Fruit fly (Drosophila melanogaster): ENCODE data around the gene Nha2.

Gene Nha2

dm6 chr3R:22997912-22998622, at the start of gene Nha2:
Gene Nha2 (minus strand): TSS chr3R:22998528.
- no peak for TF ChIP-seq CG8478 (optimal IDR thresholded peaks at IDR 0.05)
- no peak for TF ChIP-seq CTCF (optimal IDR thresholded peaks at IDR 0.05)

dm6 chr3R:23046529-23046943, 48.2 kb upstream of the Nha2 start:
- no peak for TF ChIP-seq CTCF (optimal IDR thresholded peaks at IDR 0.05)
- TF ChIP-seq CG8478 (optimal IDR thresholded peaks at IDR 0.05), result no peak

- TF ChIP-seq CG8478 (optimal IDR thresholded peaks at IDR 0.05) (no peak), CTCF (optimal IDR thresholded peaks at IDR 0.05) (no peak)
Observed at dm6 chr3R:23043690-23044089, 45.4 kb upstream of the Nha2 start, which contains the start of gene CG13837. Gene CG13837 (plus strand): TSS chr3R:23043990.

dm6 chr3R:23042746-23043265, 44.5 kb upstream of the Nha2 start:
- no peak for TF ChIP-seq CG8478 (optimal IDR thresholded peaks at IDR 0.05)
- TF ChIP-seq CTCF (optimal IDR thresholded peaks at IDR 0.05), result no peak

dm6 chr3R:23041941-23042340, 43.6 kb upstream of the Nha2 start, which contains the start of gene CG13838:
Gene CG13838 (plus strand): TSS chr3R:23042241.
- no peak for TF ChIP-seq CG8478 (optimal IDR thresholded peaks at IDR 0.05)
- no peak for TF ChIP-seq CTCF (optimal IDR thresholded peaks at IDR 0.05)

dm6 chr3R:23038062-23038461, 39.7 kb upstream of the Nha2 start:
- TF ChIP-seq CTCF (optimal IDR thresholded peaks at IDR 0.05) (no peak), CG8478 (optimal IDR thresholded peaks at IDR 0.05) (no peak)

- no peak for TF ChIP-seq CTCF (optimal IDR thresholded peaks at IDR 0.05)
- no peak for TF ChIP-seq CG8478 (optimal IDR thresholded peaks at IDR 0.05)
Observed at dm6 chr3R:23036321-23036720, 38.0 kb upstream of the Nha2 start.

- TF ChIP-seq CG8478 (optimal IDR thresholded peaks at IDR 0.05) (no peak), CTCF (optimal IDR thresholded peaks at IDR 0.05) (no peak)
Observed at dm6 chr3R:23035463-23035862, 37.1 kb upstream of the Nha2 start, which contains the start of gene CG13833. Gene CG13833 (minus strand): TSS chr3R:23035563.

dm6 chr3R:23030900-23031299, 32.6 kb upstream of the Nha2 start:
- TF ChIP-seq CTCF (optimal IDR thresholded peaks at IDR 0.05) (no peak), CG8478 (optimal IDR thresholded peaks at IDR 0.05) (no peak)

- TF ChIP-seq CG8478 (optimal IDR thresholded peaks at IDR 0.05) (no peak), CTCF (optimal IDR thresholded peaks at IDR 0.05) (no peak)
Observed at dm6 chr3R:23028506-23028905, 30.2 kb upstream of the Nha2 start.

- TF ChIP-seq CTCF (optimal IDR thresholded peaks at IDR 0.05) (no peak), CG8478 (optimal IDR thresholded peaks at IDR 0.05) (no peak)
Observed at dm6 chr3R:23027428-23027813, 29.1 kb upstream of the Nha2 start.

- TF ChIP-seq CG8478 (optimal IDR thresholded peaks at IDR 0.05) (no peak), CTCF (optimal IDR thresholded peaks at IDR 0.05) (no peak)
Observed at dm6 chr3R:23026652-23027427, 28.5 kb upstream of the Nha2 start, which contains the start of gene lmd. Gene lmd (minus strand): TSS chr3R:23026713.

dm6 chr3R:23013482-23013881, 15.2 kb upstream of the Nha2 start:
- TF ChIP-seq CTCF (optimal IDR thresholded peaks at IDR 0.05) (no peak), CG8478 (optimal IDR thresholded peaks at IDR 0.05) (no peak)

dm6 chr3R:23012017-23012416, 13.7 kb upstream of the Nha2 start, which contains the start of gene CG6688:
Gene CG6688 (plus strand): TSS chr3R:23012412.
- no peak for TF ChIP-seq CTCF (optimal IDR thresholded peaks at IDR 0.05)
- TF ChIP-seq CG8478 (optimal IDR thresholded peaks at IDR 0.05), result no peak

dm6 chr3R:23010406-23010805, 12.1 kb upstream of the Nha2 start, which contains the start of gene CG34375:
Gene CG34375 (minus strand): TSS chr3R:23010562.
- TF ChIP-seq CG8478 (optimal IDR thresholded peaks at IDR 0.05) (no peak), CTCF (optimal IDR thresholded peaks at IDR 0.05) (no peak)
